Fruit fly (Drosophila melanogaster): ENCODE measurements around the gene fws.
A peak's percentile ranks its signal among the peaks of the same experiment; 100 is the strongest.

The fws gene

DNA sequence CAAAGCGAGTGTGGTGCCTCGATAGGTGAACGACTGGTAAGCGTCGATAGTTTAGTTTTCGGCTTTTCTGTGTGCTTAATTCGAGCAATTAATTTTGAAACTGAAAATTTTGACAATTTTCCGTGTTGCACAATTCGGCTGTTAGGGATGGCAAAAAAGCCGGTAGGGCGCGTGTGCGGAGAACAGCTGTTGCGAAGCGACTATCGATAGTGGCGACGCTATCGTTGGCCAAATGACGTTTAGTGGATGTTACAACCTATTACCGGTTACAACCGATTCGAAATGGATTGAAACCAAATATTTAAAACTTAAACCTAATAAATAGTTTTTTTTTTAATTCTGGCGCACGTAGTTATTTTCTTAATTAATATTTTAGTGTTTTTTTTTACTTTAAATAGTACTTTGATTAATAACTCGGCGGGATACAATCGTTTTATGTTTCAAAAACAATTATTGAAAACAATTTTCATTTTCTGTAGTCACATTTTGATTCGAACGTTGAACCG is 20.2 kb upstream of the fws start, which contains the start of the genes mEFTs and Dhc36C (continued):
- TF ChIP-seq CG2875 (GFP tag; optimal IDR thresholded peaks at IDR 0.05): no peak
- TF ChIP-seq CG32532 (GFP tag; IDR thresholded peaks at IDR 0.05): no peak
- no peak for TF ChIP-seq Gsc (GFP tag; IDR thresholded peaks at IDR 0.05)
- no peak for TF ChIP-seq cas (GFP tag; IDR thresholded peaks at IDR 0.05)
- no peak for TF ChIP-seq Lim3 (GFP tag; IDR thresholded peaks at IDR 0.05)
- TF ChIP-seq CG4617 (GFP tag; optimal IDR thresholded peaks at IDR 0.05; ENCODE audit: borderline replicate concordance): peak; percentile 46
- TF ChIP-seq caup (GFP tag; optimal IDR thresholded peaks at IDR 0.05; ENCODE audit: severe bottlenecking): no peak
- TF ChIP-seq Chrac-16 (GFP tag; optimal IDR thresholded peaks at IDR 0.05): no peak
- TF ChIP-seq ttk (GFP tag; IDR thresholded peaks at IDR 0.05): no peak
- no peak for TF ChIP-seq ap (GFP tag; IDR thresholded peaks at IDR 0.05)
- no peak for TF ChIP-seq NC2α (GFP tag; optimal IDR thresholded peaks at IDR 0.05)
- peak; percentile 72 for TF ChIP-seq CG14860 (GFP tag; IDR thresholded peaks at IDR 0.05; ENCODE audit: partially characterized antibody)
- no peak for TF ChIP-seq CG3838 (GFP tag; optimal IDR thresholded peaks at IDR 0.05)
- TF ChIP-seq H15 (GFP tag; IDR thresholded peaks at IDR 0.05): no peak
- no peak for TF ChIP-seq ranshi (GFP tag; IDR thresholded peaks at IDR 0.05)
- peak; percentile 92 for TF ChIP-seq CG42726 (GFP tag; IDR thresholded peaks at IDR 0.05; ENCODE audit: partially characterized antibody)
- no peak for TF ChIP-seq usp (GFP tag; optimal IDR thresholded peaks at IDR 0.05)
- no peak for TF ChIP-seq sisA (GFP tag; IDR thresholded peaks at IDR 0.05)
- no peak for TF ChIP-seq slp2 (GFP tag; optimal IDR thresholded peaks at IDR 0.05)
- TF ChIP-seq eyg (GFP tag; optimal IDR thresholded peaks at IDR 0.05): no peak
- no peak for TF ChIP-seq fd64A (GFP tag; optimal IDR thresholded peaks at IDR 0.05)
- no peak for TF ChIP-seq CG7786 (GFP tag; optimal IDR thresholded peaks at IDR 0.05)
- TF ChIP-seq CG12659 (GFP tag; optimal IDR thresholded peaks at IDR 0.05): peak; percentile 18
- no peak for TF ChIP-seq CG7556 (GFP tag; optimal IDR thresholded peaks at IDR 0.05)
- TF ChIP-seq amos (GFP tag; IDR thresholded peaks at IDR 0.05; ENCODE audit: partially characterized antibody): peak; percentile 92
- TF ChIP-seq Neu2 (GFP tag; optimal IDR thresholded peaks at IDR 0.05; ENCODE audit: borderline replicate concordance): no peak
- no peak for TF ChIP-seq pfk (GFP tag; optimal IDR thresholded peaks at IDR 0.05)
- TF ChIP-seq gro (GFP tag; optimal IDR thresholded peaks at IDR 0.05): no peak
- peak; percentile 80 for TF ChIP-seq tna (GFP tag; IDR thresholded peaks at IDR 0.05; ENCODE audit: partially characterized antibody)
- no peak for TF ChIP-seq E2f1 (GFP tag; IDR thresholded peaks at IDR 0.05)
- TF ChIP-seq Sry-δ (GFP tag; optimal IDR thresholded peaks at IDR 0.05): peak; percentile 93
- TF ChIP-seq CG11398 (GFP tag; optimal IDR thresholded peaks at IDR 0.05): no peak
- no peak for TF ChIP-seq Abd-B (GFP tag; optimal IDR thresholded peaks at IDR 0.05)
- TF ChIP-seq nau (GFP tag; optimal IDR thresholded peaks at IDR 0.05): no peak
- no peak for TF ChIP-seq CG4854 (GFP tag; optimal IDR thresholded peaks at IDR 0.05)
- no peak for TF ChIP-seq HLH54F (GFP tag; optimal IDR thresholded peaks at IDR 0.05)
- TF ChIP-seq CG12769 (tag; optimal IDR thresholded peaks at IDR 0.05): no peak
- peak; percentile 28 for TF ChIP-seq CG11504 (tag; optimal IDR thresholded peaks at IDR 0.05)
- TF ChIP-seq gsb-n (tag; optimal IDR thresholded peaks at IDR 0.05): no peak
- TF ChIP-seq CG4820 (GFP tag; optimal IDR thresholded peaks at IDR 0.05): no peak
- no peak for TF ChIP-seq CG8281 (tag; optimal IDR thresholded peaks at IDR 0.05)
- TF ChIP-seq emc (GFP tag; optimal IDR thresholded peaks at IDR 0.05): no peak
- peak; percentile 8 for TF ChIP-seq CG17829 (tag; optimal IDR thresholded peaks at IDR 0.05)
- TF ChIP-seq CG5245 (GFP tag; optimal IDR thresholded peaks at IDR 0.05): no peak
- no peak for TF ChIP-seq CG3281 (GFP tag; optimal IDR thresholded peaks at IDR 0.05)
- TF ChIP-seq slou (GFP tag; optimal IDR thresholded peaks at IDR 0.05): no peak
- TF ChIP-seq C15 (GFP tag; IDR thresholded peaks at IDR 0.05): no peak
- peak; percentile 45 for TF ChIP-seq scrt (GFP tag; optimal IDR thresholded peaks at IDR 0.05)
- TF ChIP-seq cato (GFP tag; optimal IDR thresholded peaks at IDR 0.05; ENCODE audit: borderline replicate concordance): no peak
- TF ChIP-seq ro (GFP tag; IDR thresholded peaks at IDR 0.05): no peak
- TF ChIP-seq bcd (GFP tag; optimal IDR thresholded peaks at IDR 0.05): no peak

Data from whole organism, embryonic.